Fruit fly (Drosophila melanogaster) whole organism, embryonic: ENCODE results near the gene Tnks.

Source experiments
- ATbp ChIP-seq: fragments of 200-800 bp; sonication (Bioruptor generic); optimal IDR thresholded peaks from 2 replicates; lab custom pipeline; 2017; ENCODE audit warnings: missing biosample characterization, mild to moderate bottlenecking, missing genetic modification characterization, missing genetic modification reagents
- Atf6 ChIP-seq: fragments of 200-800 bp; sonication (Bioruptor generic); IDR thresholded peaks from 2 replicates; pipeline ENCODE4 v1.3.6; 2022; ENCODE audit warnings: missing biosample characterization, missing genetic modification characterization
- Bteb2 ChIP-seq: fragments of 200-800 bp; sonication (Bioruptor generic); optimal IDR thresholded peaks from 2 replicates; lab custom pipeline; 2016; ENCODE audit warnings: missing biosample characterization, missing genetic modification characterization
- CG10147 ChIP-seq: fragments of 200-800 bp; sonication (Bioruptor generic); optimal IDR thresholded peaks from 2 replicates; lab custom pipeline; 2019; ENCODE audit warnings: missing biosample characterization, mild to moderate bottlenecking, missing genetic modification characterization, moderate library complexity
- CG10959 ChIP-seq: fragments of 200-800 bp; sonication (Bioruptor generic); IDR thresholded peaks from 2 replicates; pipeline ENCODE4 v1.3.6; 2022; ENCODE audit warnings: missing biosample characterization, missing genetic modification characterization
- CG11247 ChIP-seq: fragments of 200-800 bp; sonication (Bioruptor generic); IDR thresholded peaks from 2 replicates; pipeline ENCODE4 v1.3.6; 2022; ENCODE audit warnings: missing biosample characterization, missing genetic modification characterization
- CG12942 ChIP-seq: fragments of 200-800 bp; sonication (Bioruptor generic); optimal IDR thresholded peaks from 3 replicates; lab custom pipeline; 2016; ENCODE audit warnings: missing biosample characterization, missing genetic modification characterization
- CG1603 ChIP-seq: fragments of 200-800 bp; sonication (Bioruptor generic); optimal IDR thresholded peaks from 2 replicates; lab custom pipeline; 2019; ENCODE audit warnings: missing biosample characterization, mild to moderate bottlenecking, missing genetic modification characterization, moderate library complexity
- CG17568 ChIP-seq: fragments of 200-800 bp; sonication (Bioruptor generic); optimal IDR thresholded peaks from 2 replicates; lab custom pipeline; 2018; ENCODE audit warnings: missing biosample characterization, mild to moderate bottlenecking, missing genetic modification characterization, moderate library complexity
- CG18011 ChIP-seq: fragments of 200-800 bp; sonication (Bioruptor generic); optimal IDR thresholded peaks from 2 replicates; lab custom pipeline; 2017; ENCODE audit warnings: missing biosample characterization, missing genetic modification characterization, mild to moderate bottlenecking, moderate library complexity, missing genotype
- CG2712 ChIP-seq: fragments of 200-800 bp; optimal IDR thresholded peaks from 3 replicates; lab custom pipeline; 2019; ENCODE audit warnings: missing biosample characterization, mild to moderate bottlenecking, missing genetic modification characterization, moderate library complexity
- CG30431 ChIP-seq: fragments of 200-800 bp; sonication (Bioruptor generic); optimal IDR thresholded peaks from 2 replicates; lab custom pipeline; 2017; ENCODE audit warnings: missing biosample characterization, missing genetic modification characterization
- CG33213 ChIP-seq: fragments of 200-800 bp; sonication (Bioruptor generic); optimal IDR thresholded peaks from 3 replicates; lab custom pipeline; 2016; ENCODE audit warnings: missing biosample characterization, missing genetic modification characterization
- CG5953 ChIP-seq: fragments of 200-800 bp; sonication (Bioruptor generic); IDR thresholded peaks from 2 replicates; pipeline ENCODE4 v1.3.6; 2022; ENCODE audit warnings: missing biosample characterization, missing genetic modification characterization
- CG8388 ChIP-seq: fragments of 200-800 bp; sonication (Bioruptor generic); optimal IDR thresholded peaks from 2 replicates; lab custom pipeline; 2019; ENCODE audit warnings: missing biosample characterization, mild to moderate bottlenecking, missing genetic modification characterization, moderate library complexity
- CG9727 ChIP-seq: fragments of 200-800 bp; sonication (Bioruptor generic); optimal IDR thresholded peaks from 3 replicates; lab custom pipeline; 2017; ENCODE audit warnings: missing biosample characterization, mild to moderate bottlenecking, missing genetic modification characterization
- CHES-1-like ChIP-seq: fragments of 200-800 bp; sonication (Bioruptor generic); optimal IDR thresholded peaks from 2 replicates; lab custom pipeline; 2016; ENCODE audit warnings: missing biosample characterization, missing genetic modification characterization
- E2f2 ChIP-seq: fragments of 200-800 bp; sonication (Bioruptor generic); IDR thresholded peaks from 2 replicates; pipeline ENCODE4 v1.3.6; 2022; ENCODE audit warnings: missing biosample characterization, missing genetic modification characterization
- Gsc ChIP-seq: fragments of 200-800 bp; sonication (Bioruptor generic); IDR thresholded peaks from 2 replicates; pipeline ENCODE4 v1.3.6; 2022; ENCODE audit warnings: missing biosample characterization, missing genetic modification characterization
- HLH3B ChIP-seq: fragments of 200-800 bp; sonication (Bioruptor generic); IDR thresholded peaks from 2 replicates; pipeline ENCODE4 v1.3.6; 2022; ENCODE audit warnings: missing biosample characterization, missing genetic modification characterization
- Nf-YC ChIP-seq: fragments of 200-800 bp; optimal IDR thresholded peaks from 3 replicates; lab custom pipeline; 2019; ENCODE audit warnings: missing biosample characterization, mild to moderate bottlenecking, missing genetic modification characterization, moderate library complexity
- Poxn ChIP-seq: fragments of 200-800 bp; sonication (Bioruptor generic); IDR thresholded peaks from 2 replicates; pipeline ENCODE4 v1.3.6; 2022; ENCODE audit warnings: missing biosample characterization, missing genetic modification characterization
- Rfx ChIP-seq: fragments of 200-800 bp; sonication (Bioruptor generic); IDR thresholded peaks from 2 replicates; pipeline ENCODE4 v1.3.6; 2022; ENCODE audit warnings: missing biosample characterization, missing genetic modification characterization
- Sox102F ChIP-seq: fragments of 200-800 bp; sonication (Bioruptor generic); optimal IDR thresholded peaks from 2 replicates; lab custom pipeline; 2018; ENCODE audit warnings: missing biosample characterization, mild to moderate bottlenecking, missing genetic modification characterization, moderate library complexity
- Spps ChIP-seq: fragments of 200-800 bp; sonication (Bioruptor generic); optimal IDR thresholded peaks from 2 replicates; lab custom pipeline; 2018; ENCODE audit warnings: missing biosample characterization, mild to moderate bottlenecking, missing genetic modification characterization
- Tbp ChIP-seq: fragments of >200 bp; optimal IDR thresholded peaks from 2 replicates; lab custom pipeline; 2018; ENCODE audit warnings: missing biosample characterization, missing genetic modification characterization
- Xrp1 ChIP-seq: fragments of 200-800 bp; sonication (Bioruptor generic); IDR thresholded peaks from 2 replicates; pipeline ENCODE4 v1.3.6; 2022; ENCODE audit warnings: missing biosample characterization, missing genetic modification characterization
- ab ChIP-seq: fragments of 200-800 bp; sonication (Bioruptor generic); optimal IDR thresholded peaks from 2 replicates; lab custom pipeline; 2016; ENCODE audit warnings: missing biosample characterization, missing genetic modification characterization
- ac ChIP-seq: fragments of 200-800 bp; sonication (Bioruptor generic); optimal IDR thresholded peaks from 3 replicates; lab custom pipeline; 2017; ENCODE audit warnings: missing biosample characterization, mild to moderate bottlenecking, missing genetic modification characterization
- al ChIP-seq: fragments of 200-800 bp; sonication (Bioruptor generic); IDR thresholded peaks from 2 replicates; pipeline ENCODE4 v1.3.6; 2022; ENCODE audit warnings: missing biosample characterization, missing genetic modification characterization
- ato ChIP-seq: fragments of 200-800 bp; sonication (Bioruptor generic); IDR thresholded peaks from 2 replicates; pipeline ENCODE4 v1.3.6; 2022; ENCODE audit warnings: missing biosample characterization, missing genetic modification characterization; ENCODE audit not compliant: partially characterized antibody
- btn ChIP-seq: fragments of 200-800 bp; sonication (Bioruptor generic); optimal IDR thresholded peaks from 2 replicates; lab custom pipeline; 2016; ENCODE audit warnings: missing biosample characterization, missing genetic modification characterization
- chn ChIP-seq: fragments of 200-800 bp; sonication (Bioruptor generic); optimal IDR thresholded peaks from 2 replicates; lab custom pipeline; 2016; ENCODE audit warnings: missing biosample characterization, missing genetic modification characterization
- corto ChIP-seq: fragments of 200-800 bp; sonication (Bioruptor generic); optimal IDR thresholded peaks from 2 replicates; lab custom pipeline; 2016; ENCODE audit warnings: missing biosample characterization, mild to moderate bottlenecking, missing genetic modification characterization, moderate library complexity
- da ChIP-seq: fragments of 200-800 bp; sonication (Bioruptor generic); optimal IDR thresholded peaks from 2 replicates; lab custom pipeline; 2016; ENCODE audit warnings: missing biosample characterization, missing genetic modification characterization
- esg ChIP-seq: fragments of 200-800 bp; sonication (Bioruptor generic); conservative IDR thresholded peaks from 2 replicates; pipeline ENCODE4 v1.3.6; 2022; ENCODE audit warnings: missing biosample characterization, missing genetic modification characterization
- grau ChIP-seq: fragments of 200-800 bp; optimal IDR thresholded peaks from 3 replicates; lab custom pipeline; 2019; ENCODE audit warnings: missing biosample characterization, mild to moderate bottlenecking, missing genetic modification characterization, moderate library complexity
- grn ChIP-seq: fragments of 200-800 bp; sonication (Bioruptor generic); optimal IDR thresholded peaks from 3 replicates; lab custom pipeline; 2017; ENCODE audit warnings: missing biosample characterization, missing genetic modification characterization
- gt ChIP-seq: fragments of 200-800 bp; sonication (Bioruptor generic); IDR thresholded peaks from 2 replicates; pipeline ENCODE4 v1.3.6; 2022; ENCODE audit warnings: missing biosample characterization, missing genetic modification characterization
- kah ChIP-seq: fragments of 200-800 bp; sonication (Bioruptor generic); optimal IDR thresholded peaks from 2 replicates; lab custom pipeline; 2018; ENCODE audit warnings: missing biosample characterization, mild to moderate bottlenecking, missing genetic modification characterization
- lab ChIP-seq: fragments of 200-800 bp; sonication (Bioruptor generic); optimal IDR thresholded peaks from 3 replicates; lab custom pipeline; 2017; ENCODE audit warnings: missing biosample characterization, missing genetic modification characterization, mild to moderate bottlenecking, moderate library complexity, missing genetic modification reagents
- nerfin-1 ChIP-seq: fragments of 200-800 bp; sonication (Bioruptor generic); optimal IDR thresholded peaks from 3 replicates; lab custom pipeline; 2019; ENCODE audit warnings: missing biosample characterization, mild to moderate bottlenecking, missing genetic modification characterization, moderate library complexity
- nom ChIP-seq: fragments of 200-800 bp; sonication (Bioruptor generic); optimal IDR thresholded peaks from 2 replicates; lab custom pipeline; 2017; ENCODE audit warnings: missing biosample characterization, missing genetic modification characterization, mild to moderate bottlenecking, moderate library complexity, missing genetic modification reagents
- peb ChIP-seq: fragments of 200-800 bp; sonication (Bioruptor generic); IDR thresholded peaks from 2 replicates; pipeline ENCODE4 v1.3.6; 2022; ENCODE audit warnings: missing biosample characterization, missing genetic modification characterization
- phol ChIP-seq: fragments of 200-800 bp; sonication (Bioruptor generic); optimal IDR thresholded peaks from 3 replicates; lab custom pipeline; 2018; ENCODE audit warnings: missing biosample characterization, mild to moderate bottlenecking, missing genetic modification characterization, moderate library complexity
- ranshi ChIP-seq: fragments of 200-800 bp; sonication (Bioruptor generic); IDR thresholded peaks from 2 replicates; pipeline ENCODE4 v1.3.6; 2022; ENCODE audit warnings: missing biosample characterization, missing genetic modification characterization
- sim ChIP-seq: fragments of 200-800 bp; sonication (Bioruptor generic); IDR thresholded peaks from 2 replicates; pipeline ENCODE4 v1.3.6; 2022; ENCODE audit warnings: missing biosample characterization, missing genetic modification characterization
- so ChIP-seq: fragments of 200-800 bp; sonication (Bioruptor generic); IDR thresholded peaks from 3 replicates; pipeline ENCODE4 v1.3.6; 2022; ENCODE audit warnings: missing biosample characterization, missing genetic modification characterization
- sob ChIP-seq: fragments of 200-800 bp; sonication (Bioruptor generic); IDR thresholded peaks from 2 replicates; pipeline ENCODE4 v1.3.6; 2022; ENCODE audit warnings: missing biosample characterization, missing genetic modification characterization
- sqz ChIP-seq: fragments of 200-800 bp; sonication (Bioruptor generic); optimal IDR thresholded peaks from 3 replicates; lab custom pipeline; 2018; ENCODE audit warnings: missing biosample characterization, mild to moderate bottlenecking, missing genetic modification characterization
- ttk ChIP-seq: fragments of 200-800 bp; sonication (Bioruptor generic); IDR thresholded peaks from 2 replicates; pipeline ENCODE4 v2.1.2; 2022; ENCODE audit warnings: missing biosample characterization, missing genetic modification characterization
- vvl ChIP-seq: fragments of 200-800 bp; sonication (Bioruptor generic); IDR thresholded peaks from 2 replicates; pipeline ENCODE4 v1.3.6; 2022; ENCODE audit warnings: missing biosample characterization, missing genetic modification characterization
- zfh1 ChIP-seq: fragments of 200-800 bp; sonication (Bioruptor generic); IDR thresholded peaks from 3 replicates; pipeline ENCODE4 v1.3.6; 2022; ENCODE audit warnings: missing biosample characterization, missing genetic modification characterization

Tnks gene

DNA sequence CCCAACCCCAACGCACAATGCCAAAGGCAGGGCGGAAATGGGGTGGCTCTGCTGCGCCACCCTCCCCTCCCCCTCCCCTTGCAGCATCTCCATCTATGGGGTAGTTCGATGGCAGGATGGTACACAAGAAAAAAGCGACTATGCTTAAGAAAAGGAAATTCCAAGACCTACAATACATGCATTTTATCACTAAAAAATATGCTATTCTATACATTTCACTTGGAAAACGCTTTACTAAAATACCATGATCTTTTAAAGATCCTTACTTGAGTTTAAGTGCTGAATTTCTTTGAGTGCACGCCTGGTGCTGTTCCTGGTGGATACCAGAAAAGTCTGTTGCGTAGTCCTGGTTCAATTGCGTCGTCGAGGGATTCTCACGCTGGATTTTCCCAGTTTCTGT, 30.0 kb downstream of the Tnks start (continued):
- TF ChIP-seq Rfx (GFP tag; lab: Robert Waterston, UW) (peak; percentile 69), Sox102F (GFP tag; lab: Kevin White, UChicago) (peak; percentile 71), sqz (no peak), CG17568 (GFP tag; lab: Kevin White, UChicago) (peak; percentile 41), al (GFP tag; lab: Robert Waterston, UW) (0 out of 2 replicates have a peak, but pooled peaks have one; percentile 28), Atf6 (GFP tag; lab: Robert Waterston, UW) (0 out of 2 replicates have a peak, but pooled peaks have one; percentile 9), Tbp (GFP tag; lab: Kevin White, UChicago) (no peak), nerfin-1 (tag; lab: Kevin White, UChicago) (peak; percentile 71), CG11247 (GFP tag; lab: Robert Waterston, UW) (peak; percentile 49; the same call in 1 of the 2 replicates), ranshi (GFP tag; lab: Robert Waterston, UW) (peak; percentile 78; the same call in 1 of the 2 replicates), E2f2 (GFP tag; lab: Robert Waterston, UW) (no peak; the same call in 1 of the 2 replicates), nom (GFP tag; lab: Kevin White, UChicago) (no peak), ttk (GFP tag; lab: Robert Waterston, UW) (peak; percentile 76), vvl (GFP tag; lab: Robert Waterston, UW) (peak; percentile 83), CG2712 (tag; lab: Kevin White, UChicago) (peak; percentile 77), CG10959 (no peak), CG8388 (GFP tag; lab: Kevin White, UChicago) (peak; percentile 59), zfh1 (GFP tag; lab: Robert Waterston, UW) (peak; percentile 72), Bteb2 (GFP tag; lab: Kevin White, UChicago) (peak; percentile 34), btn (peak; percentile 47), sim (GFP tag; lab: Robert Waterston, UW) (peak; percentile 48; the same call in 1 of the 2 replicates), CG9727 (GFP tag; lab: Kevin White, UChicago) (peak; percentile 56), lab (peak; percentile 87), so (GFP tag; lab: Robert Waterston, UW) (peak; percentile 69; the same call in 1 of the 3 replicates), ato (GFP tag; lab: Robert Waterston, UW) (no peak), Spps (tag; lab: Kevin White, UChicago) (no peak), ab (GFP tag; lab: Kevin White, UChicago) (peak; percentile 29), CG30431 (peak; percentile 52), CHES-1-like (GFP tag; lab: Kevin White, UChicago) (peak; percentile 49), Poxn (GFP tag; lab: Robert Waterston, UW) (peak; percentile 54; the same call in 1 of the 2 replicates), CG12942 (no peak), chn (GFP tag; lab: Kevin White, UChicago) (peak; percentile 34), ATbp (GFP tag; lab: Kevin White, UChicago) (peak; percentile 72), grn (no peak), grau (tag; lab: Kevin White, UChicago) (peak; percentile 74), Nf-YC (peak; percentile 35), gt (peak; percentile 40; the same call in 1 of the 2 replicates), CG18011 (GFP tag; lab: Kevin White, UChicago) (no peak), sob (peak; percentile 72), phol (tag; lab: Kevin White, UChicago) (peak; percentile 64), ac (GFP tag; lab: Kevin White, UChicago) (no peak)

DNA sequence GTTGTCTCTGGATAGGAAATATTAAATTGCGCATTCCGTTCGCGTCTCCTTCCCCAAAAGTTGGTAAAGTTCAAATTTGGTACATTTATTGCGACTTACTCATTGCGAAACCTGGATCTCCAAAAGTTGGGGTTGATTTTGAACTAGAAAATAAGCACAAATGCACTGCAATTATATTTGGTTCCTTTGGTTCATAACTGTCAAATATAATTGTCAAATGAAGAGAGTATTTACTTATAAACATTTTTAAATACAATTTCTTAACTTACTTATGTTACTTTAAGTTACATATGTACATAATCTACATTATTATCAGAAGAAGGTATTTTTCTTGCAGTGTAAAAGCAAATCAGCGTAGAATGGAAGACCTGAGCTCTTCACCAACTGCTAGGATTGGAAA, 30.5 kb downstream of the Tnks start:
- no peak for TF ChIP-seq peb (GFP tag; lab: Robert Waterston, UW)
- TF ChIP-seq kah (GFP tag; lab: Kevin White, UChicago): no peak
- no peak for TF ChIP-seq HLH3B (GFP tag; lab: Robert Waterston, UW)
- TF ChIP-seq CG33213: no peak
- peak; percentile 48; the same call in 1 of the 2 replicates for TF ChIP-seq Xrp1
- no peak for TF ChIP-seq Gsc (GFP tag; lab: Robert Waterston, UW)
- peak; percentile 25 for TF ChIP-seq CG10147 (GFP tag; lab: Kevin White, UChicago)
- TF ChIP-seq esg: 0 out of 2 replicates have a peak, but pooled peaks have one; percentile 22
- no peak for TF ChIP-seq CG5953 (GFP tag; lab: Robert Waterston, UW)
- TF ChIP-seq CG1603: peak; percentile 29
- TF ChIP-seq da: no peak
- no peak for TF ChIP-seq corto (GFP tag; lab: Kevin White, UChicago)
